Fruit fly (Drosophila melanogaster): ENCODE data around the gene Phlpp.

dm6 chr2L:19010037-19010436, 48.9 kb upstream of the Phlpp start:
- no peak for TF ChIP-seq Dll (optimal IDR thresholded peaks at IDR 0.05)
- no peak for TF ChIP-seq pan (optimal IDR thresholded peaks at IDR 0.05)

All from whole organism.